Fruit fly (Drosophila melanogaster) whole organism: ENCODE measurements around the gene beag.

ENCODE experiments used
- CG8478 ChIP-seq: fragments of >200 bp; optimal IDR thresholded peaks from 2 replicates; lab custom pipeline; 2018; ENCODE audit warnings: inconsistent platforms
- Dll ChIP-seq: fragments of >200 bp; optimal IDR thresholded peaks from 2 replicates; lab custom pipeline; 2017
- EcR ChIP-seq, 2 experiments: fragments of >200 bp; optimal IDR thresholded peaks; 2 replicates each; lab custom pipeline; 2017; ENCODE audit warnings: missing biosample characterization in 2 of 2, missing genetic modification characterization in 2 of 2, missing genetic modification reagents in 2 of 2
- pan ChIP-seq: fragments of >200 bp; optimal IDR thresholded peaks from 2 replicates; lab custom pipeline; 2017
- psq ChIP-seq: fragments of >200 bp; optimal IDR thresholded peaks from 2 replicates; lab custom pipeline; 2017
- usp ChIP-seq: fragments of >200 bp; optimal IDR thresholded peaks from 2 replicates; lab custom pipeline; 2017; ENCODE audit warnings: missing biosample characterization, missing genetic modification characterization, mixed read lengths

Gene beag

dm6 chr3R:9013765-9014380 lies 51.0 kb downstream of the beag start:
- TF ChIP-seq psq (lab: Kevin White, UChicago) = no peak
- no peak for TF ChIP-seq usp (GFP tag; lab: Kevin White, UChicago)
- no peak for TF ChIP-seq CG8478 (lab: Kevin White, UChicago)
- no peak for TF ChIP-seq Dll (lab: Kevin White, UChicago)
- TF ChIP-seq EcR (GFP tag; optimal IDR thresholded peaks at IDR 0.05; lab: Kevin White, UChicago) = no peak
- TF ChIP-seq pan = no peak
